Worm (Caenorhabditis elegans): Measurements from ENCODE around the gene ndx-9.

DNA sequence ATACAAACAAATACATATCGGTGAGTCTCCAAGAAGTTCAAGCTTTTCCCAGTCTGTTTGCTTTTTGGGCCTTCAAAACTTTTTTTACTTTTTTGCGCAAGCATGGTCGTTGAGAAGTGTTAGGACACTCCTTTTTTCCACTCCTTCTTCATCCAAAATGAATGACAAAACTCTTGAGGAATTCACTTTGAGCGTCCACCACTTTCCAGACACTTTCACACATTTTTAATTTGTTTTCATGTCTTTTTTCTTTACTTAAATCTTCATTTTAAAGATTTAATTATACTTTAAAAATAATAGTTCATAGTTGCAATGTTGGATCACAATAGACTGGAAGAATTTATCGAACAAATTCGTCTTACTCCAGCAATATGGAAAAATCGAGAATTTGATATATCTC lies 7.5 kb downstream of the ndx-9 start, which contains the start of gene F13H10.1:
- TF ChIP-seq ztf-22 (GFP tag; optimal IDR thresholded peaks at IDR 0.05) = no peak
- no peak for TF ChIP-seq snpc-4 (GFP tag; optimal IDR thresholded peaks at IDR 0.05)
- no peak for TF ChIP-seq snpc-4 (tag; optimal IDR thresholded peaks at IDR 0.05)
- TF ChIP-seq mes-4 (tag; optimal IDR thresholded peaks at IDR 0.05) = no peak
- TF ChIP-seq zim-3 (tag; optimal IDR thresholded peaks at IDR 0.05) = no peak
